Worm (Caenorhabditis elegans): ENCODE measurements around the gene cnc-1.

DNA sequence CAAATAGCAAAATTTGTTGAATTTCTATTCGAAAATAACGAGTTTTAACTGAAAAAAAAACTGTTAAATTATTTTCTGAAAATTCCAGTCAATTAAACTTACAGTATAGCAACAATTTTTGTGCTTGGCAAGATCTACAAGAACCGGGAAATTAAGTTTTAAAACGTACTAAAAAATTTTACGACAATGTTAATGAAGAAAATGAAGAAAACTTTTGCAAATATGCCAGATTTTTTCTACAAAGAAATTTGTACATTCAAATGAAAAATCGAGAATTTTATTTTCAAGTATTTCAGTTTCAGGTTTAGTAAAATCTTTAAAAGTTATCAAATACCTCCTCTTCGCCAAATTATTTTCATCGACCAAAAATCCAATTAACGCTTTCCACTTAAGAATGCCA is 2.0 kb downstream of the cnc-1 start, which contains the start of gene cnc-11:
- TF ChIP-seq him-1 (tag; optimal IDR thresholded peaks at IDR 0.05) (no peak), W03F9.2 (tag; optimal IDR thresholded peaks at IDR 0.05) (no peak), dao-5 (tag; optimal IDR thresholded peaks at IDR 0.05) (no peak)

All from whole organism, L4/young adult.